Fruit fly (Drosophila melanogaster) whole organism, embryonic: Measurements from ENCODE around the gene alphaTub84B.

ENCODE experiments used
- Atf3 ChIP-seq: fragments of 200-800 bp; sonication (Bioruptor generic); optimal IDR thresholded peaks from 3 replicates; lab custom pipeline; 2016; ENCODE audit warnings: missing biosample characterization, missing genetic modification characterization
- BtbVII ChIP-seq: fragments of 200-800 bp; sonication (Bioruptor generic); optimal IDR thresholded peaks from 3 replicates; lab custom pipeline; 2017; ENCODE audit warnings: missing biosample characterization, mild to moderate bottlenecking, missing genetic modification characterization
- CG10654 ChIP-seq: fragments of 200-800 bp; sonication (Bioruptor generic); optimal IDR thresholded peaks from 2 replicates; lab custom pipeline; 2016; ENCODE audit warnings: missing biosample characterization, missing genetic modification characterization
- CG11247 ChIP-seq: fragments of 200-800 bp; sonication (Bioruptor generic); IDR thresholded peaks from 2 replicates; pipeline ENCODE4 v1.3.6; 2022; ENCODE audit warnings: missing biosample characterization, missing genetic modification characterization
- CG11456 ChIP-seq: fragments of 200-800 bp; sonication (Bioruptor generic); IDR thresholded peaks from 3 replicates; pipeline ENCODE4 v1.3.6; 2022; ENCODE audit warnings: missing biosample characterization, missing genetic modification characterization
- CG11504 ChIP-seq: fragments of 200-800 bp; sonication (Bioruptor generic); optimal IDR thresholded peaks from 3 replicates; lab custom pipeline; 2019; ENCODE audit warnings: missing biosample characterization, mild to moderate bottlenecking, missing genetic modification characterization, moderate library complexity
- CG13775 ChIP-seq: fragments of 200-800 bp; sonication (Bioruptor generic); optimal IDR thresholded peaks from 3 replicates; lab custom pipeline; 2017; ENCODE audit warnings: missing biosample characterization, mild to moderate bottlenecking, missing genetic modification characterization
- CG15601 ChIP-seq: fragments of 200-800 bp; sonication (Bioruptor generic); optimal IDR thresholded peaks from 3 replicates; lab custom pipeline; 2019; ENCODE audit warnings: missing biosample characterization, mild to moderate bottlenecking, missing genetic modification characterization, moderate library complexity
- CG15696 ChIP-seq: fragments of 200-800 bp; sonication (Bioruptor generic); optimal IDR thresholded peaks from 2 replicates; lab custom pipeline; 2019; ENCODE audit warnings: missing biosample characterization, mild to moderate bottlenecking, missing genetic modification characterization, moderate library complexity
- CG16815 ChIP-seq: fragments of 200-800 bp; sonication (Bioruptor generic); optimal IDR thresholded peaks from 3 replicates; lab custom pipeline; 2017; ENCODE audit warnings: missing biosample characterization, mild to moderate bottlenecking, missing genetic modification characterization
- CG2116 ChIP-seq: fragments of 200-800 bp; sonication (Bioruptor generic); optimal IDR thresholded peaks from 3 replicates; lab custom pipeline; 2018; ENCODE audit warnings: missing biosample characterization, mild to moderate bottlenecking, missing genetic modification characterization
- CG34422 ChIP-seq: fragments of 200-800 bp; sonication (Bioruptor generic); IDR thresholded peaks from 3 replicates; pipeline ENCODE4 v1.3.6; 2022; ENCODE audit warnings: missing biosample characterization, missing genetic modification characterization
- CG4328 ChIP-seq: fragments of 200-800 bp; sonication (Bioruptor generic); optimal IDR thresholded peaks from 3 replicates; lab custom pipeline; 2017; ENCODE audit warnings: missing biosample characterization, missing genetic modification reagents, missing genetic modification characterization
- CG5245 ChIP-seq: fragments of 200-800 bp; sonication (Bioruptor generic); optimal IDR thresholded peaks from 3 replicates; lab custom pipeline; 2016; ENCODE audit warnings: missing biosample characterization, missing genetic modification characterization
- CG7357 ChIP-seq: fragments of 200-800 bp; sonication (Bioruptor generic); IDR thresholded peaks from 3 replicates; pipeline ENCODE4 v1.3.6; 2022; ENCODE audit warnings: missing biosample characterization, missing genetic modification characterization
- HLH4C ChIP-seq: fragments of 200-800 bp; sonication (Bioruptor generic); IDR thresholded peaks from 3 replicates; pipeline ENCODE4 v1.3.6; 2022; ENCODE audit warnings: missing biosample characterization, missing genetic modification characterization; ENCODE audit not compliant: partially characterized antibody
- Hmr ChIP-seq: fragments of 200-800 bp; sonication (Bioruptor generic); optimal IDR thresholded peaks from 3 replicates; lab custom pipeline; 2017; ENCODE audit warnings: mild to moderate bottlenecking, missing biosample characterization, missing genetic modification reagents, missing genetic modification characterization
- Lim3 ChIP-seq: fragments of 200-800 bp; sonication (Bioruptor generic); IDR thresholded peaks from 2 replicates; pipeline ENCODE4 v1.3.6; 2022; ENCODE audit warnings: missing biosample characterization, missing genetic modification characterization
- MTF-1 ChIP-seq: fragments of 200-800 bp; sonication (Bioruptor generic); optimal IDR thresholded peaks from 2 replicates; lab custom pipeline; 2018; ENCODE audit warnings: missing biosample characterization, mild to moderate bottlenecking, missing genetic modification characterization, borderline replicate concordance
- Nf-YB ChIP-seq: fragments of 200-800 bp; sonication (Bioruptor generic); optimal IDR thresholded peaks from 3 replicates; lab custom pipeline; 2019; ENCODE audit warnings: missing biosample characterization, mild to moderate bottlenecking, missing genetic modification characterization, moderate library complexity
- Nf-YC ChIP-seq: fragments of 200-800 bp; optimal IDR thresholded peaks from 3 replicates; lab custom pipeline; 2019; ENCODE audit warnings: missing biosample characterization, mild to moderate bottlenecking, missing genetic modification characterization, moderate library complexity
- PHDP ChIP-seq: fragments of 200-800 bp; sonication (Bioruptor generic); optimal IDR thresholded peaks from 3 replicates; lab custom pipeline; 2018; ENCODE audit warnings: missing biosample characterization, mild to moderate bottlenecking, missing genetic modification characterization, moderate library complexity
- Ptx1 ChIP-seq: fragments of 200-800 bp; sonication (Bioruptor generic); IDR thresholded peaks from 2 replicates; pipeline ENCODE4 v1.3.6; 2022; ENCODE audit warnings: missing biosample characterization, missing genetic modification characterization
- Sox102F ChIP-seq: fragments of 200-800 bp; sonication (Bioruptor generic); optimal IDR thresholded peaks from 2 replicates; lab custom pipeline; 2018; ENCODE audit warnings: missing biosample characterization, mild to moderate bottlenecking, missing genetic modification characterization, moderate library complexity
- Sry-β ChIP-seq: fragments of 200-800 bp; sonication (Bioruptor generic); optimal IDR thresholded peaks from 2 replicates; lab custom pipeline; 2018; ENCODE audit warnings: missing biosample characterization, mild to moderate bottlenecking, missing genetic modification characterization, moderate library complexity
- ab ChIP-seq: fragments of 200-800 bp; sonication (Bioruptor generic); optimal IDR thresholded peaks from 2 replicates; lab custom pipeline; 2016; ENCODE audit warnings: missing biosample characterization, missing genetic modification characterization
- az2 ChIP-seq: fragments of 200-800 bp; sonication (Bioruptor generic); optimal IDR thresholded peaks from 3 replicates; lab custom pipeline; 2016; ENCODE audit warnings: missing biosample characterization, missing genetic modification characterization
- chinmo ChIP-seq: fragments of 200-800 bp; sonication (Bioruptor generic); IDR thresholded peaks from 4 replicates; pipeline ENCODE4 v1.3.6; 2022; ENCODE audit warnings: missing biosample characterization, missing genetic modification characterization; ENCODE audit not compliant: partially characterized antibody
- dm ChIP-seq: fragments of 200-800 bp; sonication (Bioruptor generic); optimal IDR thresholded peaks from 3 replicates; lab custom pipeline; 2016; ENCODE audit warnings: missing biosample characterization, missing genetic modification characterization
- ewg ChIP-seq: fragments of 200-800 bp; sonication (Bioruptor generic); optimal IDR thresholded peaks from 3 replicates; lab custom pipeline; 2017; ENCODE audit warnings: mild to moderate bottlenecking, missing biosample characterization, missing genetic modification reagents, missing genetic modification characterization
- fd3F ChIP-seq: fragments of 200-800 bp; sonication (Bioruptor generic); optimal IDR thresholded peaks from 2 replicates; lab custom pipeline; 2018; ENCODE audit warnings: missing biosample characterization, mild to moderate bottlenecking, missing genetic modification characterization, moderate library complexity
- gem ChIP-seq: fragments of 200-800 bp; sonication (Bioruptor generic); optimal IDR thresholded peaks from 2 replicates; lab custom pipeline; 2019; ENCODE audit warnings: missing biosample characterization, mild to moderate bottlenecking, missing genetic modification characterization, moderate library complexity
- ham ChIP-seq: fragments of 200-800 bp; sonication (Bioruptor generic); IDR thresholded peaks from 2 replicates; pipeline ENCODE4 v1.3.6; 2022; ENCODE audit warnings: missing biosample characterization, missing genetic modification characterization
- insv ChIP-seq, 2 experiments: fragments of 200-800 bp; sonication (Bioruptor generic); optimal IDR thresholded peaks; 3 replicates each; lab custom pipeline; 2016 to 2018; ENCODE audit warnings: missing biosample characterization in 2 of 2, missing genetic modification characterization in 2 of 2
- nerfin-1 ChIP-seq: fragments of 200-800 bp; sonication (Bioruptor generic); optimal IDR thresholded peaks from 3 replicates; lab custom pipeline; 2019; ENCODE audit warnings: missing biosample characterization, mild to moderate bottlenecking, missing genetic modification characterization, moderate library complexity
- oc ChIP-seq: fragments of 200-800 bp; sonication (Bioruptor generic); optimal IDR thresholded peaks from 2 replicates; lab custom pipeline; 2018; ENCODE audit warnings: missing biosample characterization, mild to moderate bottlenecking, missing genetic modification characterization, moderate library complexity
- seq ChIP-seq: fragments of 200-800 bp; sonication (Bioruptor generic); IDR thresholded peaks from 2 replicates; pipeline ENCODE4 v1.3.6; 2022; ENCODE audit warnings: missing biosample characterization, missing genetic modification characterization
- ssp ChIP-seq: fragments of 200-800 bp; sonication (Bioruptor generic); IDR thresholded peaks from 2 replicates; pipeline ENCODE4 v1.3.6; 2022; ENCODE audit warnings: missing biosample characterization, missing genetic modification characterization
- tgo ChIP-seq: fragments of 200-800 bp; sonication (Bioruptor generic); IDR thresholded peaks from 3 replicates; pipeline ENCODE4 v1.3.6; 2022; ENCODE audit warnings: missing biosample characterization, missing genetic modification characterization
- usp ChIP-seq: fragments of >200 bp; optimal IDR thresholded peaks from 2 replicates; lab custom pipeline; 2017; ENCODE audit warnings: missing biosample characterization, missing genetic modification characterization
- vvl ChIP-seq: fragments of 200-800 bp; sonication (Bioruptor generic); IDR thresholded peaks from 2 replicates; pipeline ENCODE4 v1.3.6; 2022; ENCODE audit warnings: missing biosample characterization, missing genetic modification characterization
- yki ChIP-seq: fragments of >200 bp; optimal IDR thresholded peaks from 3 replicates; lab custom pipeline; 2018

alphaTub84B gene

dm6 chr3R:7134715-7135505, 48.5 kb downstream of the alphaTub84B start (continued):
- TF ChIP-seq CG15696 = peak; percentile 42
- TF ChIP-seq az2 (GFP tag; lab: Kevin White, UChicago) = peak; percentile 17
- TF ChIP-seq CG13775 = peak; percentile 31
- TF ChIP-seq CG11247 (GFP tag; lab: Robert Waterston, UW) = no peak

dm6 chr3R:7135881-7136280, 49.5 kb downstream of the alphaTub84B start, which contains the start of gene Fer1:
Gene Fer1, plus strand, starts transcription at chr3R:7136206.
- TF ChIP-seq CG34422 (0 out of 3 replicates have a peak, but pooled peaks have one; percentile 11), tgo (no peak), ssp (peak; percentile 39; the same call in 1 of the 2 replicates), seq (GFP tag; lab: Robert Waterston, UW) (peak; percentile 59; the same call in 1 of the 2 replicates), fd3F (GFP tag; lab: Kevin White, UChicago) (no peak), Atf3 (GFP tag; lab: Kevin White, UChicago) (no peak), Lim3 (GFP tag; lab: Robert Waterston, UW) (no peak), MTF-1 (GFP tag; lab: Kevin White, UChicago) (no peak), oc (peak; percentile 34), vvl (GFP tag; lab: Robert Waterston, UW) (no peak), ewg (peak; percentile 24), CG4328 (GFP tag; lab: Kevin White, UChicago) (no peak), ham (GFP tag; lab: Robert Waterston, UW) (no peak), Sox102F (GFP tag; lab: Kevin White, UChicago) (no peak), Sry-β (no peak), yki (lab: Kevin White, UChicago) (no peak), CG2116 (GFP tag; lab: Kevin White, UChicago) (peak; percentile 72), CG10654 (GFP tag; lab: Kevin White, UChicago) (no peak), dm (no peak), Ptx1 (GFP tag; lab: Robert Waterston, UW) (no peak), Nf-YC (peak; percentile 97), BtbVII (GFP tag; lab: Kevin White, UChicago) (no peak), usp (GFP tag; lab: Kevin White, UChicago) (no peak), insv (GFP tag; optimal IDR thresholded peaks at IDR 0.05; lab: Kevin White, UChicago) (peak in 1 of 2 experiments; percentile 70), gem (tag; lab: Kevin White, UChicago) (no peak), CG15601 (tag; lab: Kevin White, UChicago) (no peak), CG7357 (GFP tag; lab: Robert Waterston, UW) (peak; percentile 60; the same call in 1 of the 3 replicates), ab (GFP tag; lab: Kevin White, UChicago) (no peak), PHDP (tag; lab: Kevin White, UChicago) (no peak), CG11456 (GFP tag; lab: Robert Waterston, UW) (no peak), Hmr (GFP tag; lab: Kevin White, UChicago) (no peak), CG11504 (tag; lab: Kevin White, UChicago) (no peak), CG16815 (no peak), chinmo (GFP tag; lab: Robert Waterston, UW) (0 out of 4 replicates have a peak, but pooled peaks have one; percentile 27), nerfin-1 (tag; lab: Kevin White, UChicago) (peak; percentile 22), CG5245 (GFP tag; lab: Kevin White, UChicago) (no peak), HLH4C (GFP tag; lab: Robert Waterston, UW) (0 out of 3 replicates have a peak, but pooled peaks have one; percentile 20), Nf-YB (GFP tag; lab: Kevin White, UChicago) (peak; percentile 95)
